Fruit fly (Drosophila melanogaster) whole organism, pupa: ENCODE data around the gene CG31533.

Experiments
- CG13204 ChIP-seq: fragments of 200-800 bp; sonication (Bioruptor generic); optimal IDR thresholded peaks from 2 replicates; lab custom pipeline; 2018; ENCODE audit warnings: missing biosample characterization, mild to moderate bottlenecking, missing genetic modification characterization, moderate library complexity
- CG14655 ChIP-seq: fragments of 200-800 bp; sonication (Bioruptor generic); optimal IDR thresholded peaks from 3 replicates; lab custom pipeline; 2017; ENCODE audit warnings: mild to moderate bottlenecking, missing biosample characterization, missing genetic modification reagents, missing genetic modification characterization
- CG32121 ChIP-seq: fragments of 200-800 bp; sonication (Bioruptor generic); IDR thresholded peaks from 2 replicates; pipeline ENCODE4 v1.3.6; 2022; ENCODE audit warnings: missing biosample characterization, missing genetic modification characterization
- CG9948 ChIP-seq: fragments of 200-800 bp; sonication (Bioruptor generic); optimal IDR thresholded peaks from 2 replicates; lab custom pipeline; 2018; ENCODE audit warnings: missing biosample characterization, mild to moderate bottlenecking, missing genetic modification characterization, moderate library complexity
- EcR ChIP-seq: fragments of 200-800 bp; sonication (Bioruptor generic); optimal IDR thresholded peaks from 3 replicates; lab custom pipeline; 2019; ENCODE audit warnings: missing biosample characterization, missing genetic modification characterization, mild to moderate bottlenecking, moderate library complexity, missing genetic modification reagents
- Pif1B ChIP-seq: fragments of 200-800 bp; sonication (Bioruptor generic); optimal IDR thresholded peaks from 3 replicates; lab custom pipeline; 2016; ENCODE audit warnings: missing biosample characterization, missing genetic modification characterization
- fd96Ca ChIP-seq: fragments of 200-800 bp; sonication (Bioruptor generic); IDR thresholded peaks from 3 replicates; pipeline ENCODE4 v1.3.6; 2022; ENCODE audit warnings: missing biosample characterization, missing genetic modification characterization
- rn ChIP-seq: fragments of 200-800 bp; sonication (Bioruptor generic); IDR thresholded peaks from 2 replicates; pipeline ENCODE4 v1.3.6; 2022; ENCODE audit warnings: missing biosample characterization, missing genetic modification characterization

DNA sequence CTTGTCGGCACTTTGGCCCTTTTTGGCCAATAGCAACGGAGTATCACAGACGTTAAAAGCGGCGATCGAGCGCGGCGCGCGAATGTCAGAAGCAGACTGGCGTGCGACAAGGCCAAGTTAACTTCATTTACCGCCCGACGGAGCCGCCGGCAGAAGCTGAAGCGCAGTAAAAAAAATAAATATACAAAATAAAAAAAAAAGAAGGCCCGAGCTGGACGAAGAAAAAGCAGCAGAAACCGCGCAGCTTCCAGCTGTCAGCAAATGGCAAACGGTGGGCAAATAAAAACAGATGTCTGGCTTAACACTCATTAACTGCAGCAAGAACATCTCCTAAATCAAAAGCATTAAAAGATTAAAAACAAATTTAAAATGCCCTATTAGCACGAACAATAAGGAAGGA is 25.3 kb downstream of the CG31533 start, which contains the start of gene CG14356:
- TF ChIP-seq Pif1B (no peak), CG9948 (tag; lab: Kevin White, UChicago) (no peak), rn (GFP tag; lab: Robert Waterston, UW) (no peak), CG13204 (GFP tag; lab: Kevin White, UChicago) (no peak), fd96Ca (GFP tag; lab: Robert Waterston, UW) (no peak), EcR (GFP tag; lab: Kevin White, UChicago) (no peak), CG32121 (GFP tag; lab: Robert Waterston, UW) (no peak), CG14655 (GFP tag; lab: Kevin White, UChicago) (no peak)
